Worm (Caenorhabditis elegans) whole organism, L3 larva: ENCODE results near the gene rpc-25.

Source experiments
- R02D3.7 ChIP-seq: fragments of 150-350 bp; optimal IDR thresholded peaks from 2 replicates; lab custom pipeline; 2014; ENCODE audit warnings: missing biosample characterization, missing genetic modification characterization
- ZK546.5 ChIP-seq: sonication (generic microtip); optimal IDR thresholded peaks from 2 replicates; lab custom pipeline; 2017; ENCODE audit warnings: missing biosample characterization, missing genetic modification characterization
- ceh-16 ChIP-seq: sonication (generic microtip); optimal IDR thresholded peaks from 2 replicates; lab custom pipeline; 2017; ENCODE audit warnings: missing biosample characterization, missing genetic modification characterization
- ceh-28 ChIP-seq: fragments of 150-350 bp; optimal IDR thresholded peaks from 2 replicates; lab custom pipeline; 2014; ENCODE audit warnings: missing biosample characterization, missing genetic modification reagents, missing genetic modification characterization
- ceh-82 ChIP-seq: fragments of 150-350 bp; optimal IDR thresholded peaks from 2 replicates; lab custom pipeline; 2014; ENCODE audit warnings: missing biosample characterization, missing genetic modification characterization
- daf-12 ChIP-seq: fragments of 150-350 bp; optimal IDR thresholded peaks from 2 replicates; lab custom pipeline; 2014; ENCODE audit warnings: missing biosample characterization, missing genetic modification reagents, missing genetic modification characterization
- egl-5 ChIP-seq: fragments of 150-350 bp; optimal IDR thresholded peaks from 2 replicates; lab custom pipeline; 2017; ENCODE audit warnings: missing biosample characterization, missing genetic modification reagents, missing genetic modification characterization, inconsistent platforms
- elt-2 ChIP-seq: sonication (generic microtip); optimal IDR thresholded peaks from 2 replicates; lab custom pipeline; 2016; ENCODE audit warnings: missing genetic modification reagents, mild to moderate bottlenecking, missing genetic modification characterization, missing compliant biosample characterization
- elt-3 ChIP-seq, 3 experiments: fragments of 150-350 bp in 1 of 3; sonication (generic microtip) in 2 of 3; optimal IDR thresholded peaks; 2 replicates in 2 of 3; 4 replicates in 1 of 3; lab custom pipeline; 2014 to 2017; ENCODE audit warnings: missing biosample characterization in 3 of 3, missing genetic modification characterization in 3 of 3
- fkh-10 ChIP-seq: sonication (generic microtip); optimal IDR thresholded peaks from 2 replicates; lab custom pipeline; 2017; ENCODE audit warnings: missing biosample characterization, missing genetic modification reagents, missing genetic modification characterization
- fkh-2 ChIP-seq: fragments of 150-350 bp; optimal IDR thresholded peaks from 2 replicates; lab custom pipeline; 2014; ENCODE audit warnings: missing biosample characterization, missing genetic modification reagents, missing genetic modification characterization
- fos-1 ChIP-seq: fragments of 150-350 bp; optimal IDR thresholded peaks from 2 replicates; lab custom pipeline; 2014; ENCODE audit warnings: missing biosample characterization, missing genetic modification characterization
- hmg-11 ChIP-seq: sonication (generic microtip); optimal IDR thresholded peaks from 2 replicates; lab custom pipeline; 2016; ENCODE audit warnings: missing genetic modification characterization, missing compliant biosample characterization
- jun-1 ChIP-seq: fragments of 150-350 bp; optimal IDR thresholded peaks from 2 replicates; lab custom pipeline; 2014; ENCODE audit warnings: missing biosample characterization, missing genetic modification reagents, missing genetic modification characterization
- lin-15B ChIP-seq: fragments of 150-350 bp; optimal IDR thresholded peaks from 2 replicates; lab custom pipeline; 2014; ENCODE audit warnings: missing biosample characterization, missing genetic modification characterization
- lin-39 ChIP-seq: fragments of 150-350 bp; optimal IDR thresholded peaks from 2 replicates; lab custom pipeline; 2018; ENCODE audit warnings: missing biosample characterization, missing genetic modification reagents, missing genetic modification characterization
- lsy-12 ChIP-seq: sonication (generic microtip); optimal IDR thresholded peaks from 2 replicates; lab custom pipeline; 2016; ENCODE audit warnings: mild to moderate bottlenecking, missing genetic modification characterization, missing compliant biosample characterization
- mml-1 ChIP-seq: fragments of 150-350 bp; sonication (generic microtip); optimal IDR thresholded peaks from 3 replicates; lab custom pipeline; 2014; ENCODE audit warnings: missing biosample characterization, missing genetic modification characterization
- nfya-1 ChIP-seq: sonication (generic microtip); optimal IDR thresholded peaks from 2 replicates; lab custom pipeline; 2017; ENCODE audit warnings: missing genetic modification characterization, mild to moderate bottlenecking, missing compliant biosample characterization, antibody characterized with exemption, moderate library complexity; ENCODE audit not compliant: insufficient read depth
- nhr-23 ChIP-seq: fragments of 150-350 bp; optimal IDR thresholded peaks from 2 replicates; lab custom pipeline; 2014; ENCODE audit warnings: missing biosample characterization, missing genetic modification reagents, missing genetic modification characterization
- nhr-237 ChIP-seq: fragments of 150-350 bp; optimal IDR thresholded peaks from 2 replicates; lab custom pipeline; 2014; ENCODE audit warnings: missing biosample characterization, missing genetic modification characterization
- nhr-25 ChIP-seq: sonication (generic microtip); optimal IDR thresholded peaks from 2 replicates; lab custom pipeline; 2017; ENCODE audit warnings: missing biosample characterization, missing genetic modification characterization
- nhr-28 ChIP-seq: fragments of 150-350 bp; optimal IDR thresholded peaks from 2 replicates; lab custom pipeline; 2014; ENCODE audit warnings: missing biosample characterization, missing genetic modification characterization
- nhr-43 ChIP-seq: sonication (generic microtip); optimal IDR thresholded peaks from 2 replicates; lab custom pipeline; 2016; ENCODE audit warnings: mild to moderate bottlenecking, missing genetic modification characterization, missing compliant biosample characterization; ENCODE audit not compliant: poor library complexity, severe bottlenecking
- nhr-67 ChIP-seq: fragments of 150-350 bp; optimal IDR thresholded peaks from 2 replicates; lab custom pipeline; 2014; ENCODE audit warnings: missing biosample characterization, missing genetic modification characterization
- nhr-76 ChIP-seq: fragments of 150-350 bp; sonication (generic microtip); optimal IDR thresholded peaks from 5 replicates; lab custom pipeline; 2014; ENCODE audit warnings: missing biosample characterization, missing genetic modification characterization
- nhr-77 ChIP-seq: fragments of 150-350 bp; optimal IDR thresholded peaks from 2 replicates; lab custom pipeline; 2014; ENCODE audit warnings: missing biosample characterization, missing genetic modification characterization
- pha-4 ChIP-seq: fragments of 150-350 bp; optimal IDR thresholded peaks from 2 replicates; lab custom pipeline; 2014; ENCODE audit warnings: missing biosample characterization, missing genetic modification reagents, missing genetic modification characterization
- pqm-1 ChIP-seq: fragments of 150-350 bp; optimal IDR thresholded peaks from 2 replicates; lab custom pipeline; 2017; ENCODE audit warnings: missing biosample characterization, missing genetic modification characterization, inconsistent platforms
- sea-2 ChIP-seq: fragments of 150-350 bp; sonication (generic microtip); optimal IDR thresholded peaks from 4 replicates; lab custom pipeline; 2014; ENCODE audit warnings: missing biosample characterization, missing genetic modification reagents, missing genetic modification characterization
- snpc-4 ChIP-seq: fragments of 150-350 bp; optimal IDR thresholded peaks from 2 replicates; lab custom pipeline; 2014; ENCODE audit warnings: missing biosample characterization, missing genetic modification characterization
- tbx-2 ChIP-seq: sonication (generic microtip); optimal IDR thresholded peaks from 2 replicates; lab custom pipeline; 2016; ENCODE audit warnings: mild to moderate bottlenecking, missing genetic modification characterization, missing compliant biosample characterization
- unc-39 ChIP-seq: sonication (generic microtip); optimal IDR thresholded peaks from 4 replicates; lab custom pipeline; 2017; ENCODE audit warnings: missing biosample characterization, missing genetic modification characterization
- unc-62 ChIP-seq: fragments of 150-350 bp; sonication (generic microtip); optimal IDR thresholded peaks from 4 replicates; lab custom pipeline; 2014; ENCODE audit warnings: missing biosample characterization, missing genetic modification reagents, missing genetic modification characterization
- zag-1 ChIP-seq: fragments of 150-350 bp; optimal IDR thresholded peaks from 2 replicates; lab custom pipeline; 2014; ENCODE audit warnings: missing biosample characterization, missing genetic modification characterization
- ztf-4 ChIP-seq: fragments of 150-350 bp; optimal IDR thresholded peaks from 2 replicates; lab custom pipeline; 2014; ENCODE audit warnings: missing biosample characterization, missing genetic modification characterization

The rpc-25 gene

DNA sequence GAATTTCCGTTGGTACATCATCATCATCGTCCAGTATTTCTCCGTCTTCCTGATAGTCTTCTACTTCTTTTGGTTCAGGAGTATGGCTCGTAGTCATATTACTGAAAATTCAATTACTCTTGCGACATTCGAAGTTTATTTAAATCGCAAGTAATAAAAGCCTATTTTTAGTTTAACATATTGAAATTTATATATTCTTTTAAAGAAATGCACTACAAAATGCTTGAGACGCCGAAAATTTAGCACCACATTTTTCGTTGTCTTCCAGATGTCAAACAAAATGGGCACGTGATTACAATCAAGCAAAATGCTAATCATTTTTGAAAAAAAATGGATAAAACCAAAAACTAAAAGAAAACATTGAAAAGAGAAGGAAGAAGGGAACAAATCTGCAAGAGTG is 5.6 kb upstream of the rpc-25 start, which contains the start of gene zhit-3:
Gene zhit-3, minus strand, starts transcription at position 101 of the 400 bp plus-strand sequence.
- no peak for TF ChIP-seq lsy-12
- TF ChIP-seq zag-1 (tag; lab: Kevin White, UChicago), result no peak
- no peak for TF ChIP-seq nhr-28 (tag; lab: Kevin White, UChicago)
- TF ChIP-seq ceh-16 (tag; lab: Kevin White, UChicago), result no peak
- no peak for TF ChIP-seq lin-39 (tag; lab: Kevin White, UChicago)
- no peak for TF ChIP-seq jun-1
- TF ChIP-seq nhr-77, result no peak
- TF ChIP-seq R02D3.7, result no peak
- TF ChIP-seq mml-1, result no peak
- TF ChIP-seq nhr-23 (tag; lab: Kevin White, UChicago), result no peak
- TF ChIP-seq nfya-1, result no peak
- no peak for TF ChIP-seq daf-12 (tag; lab: Kevin White, UChicago)
- TF ChIP-seq ZK546.5 (tag; lab: Kevin White, UChicago), result no peak
- TF ChIP-seq tbx-2 (tag; lab: Kevin White, UChicago), result no peak

DNA sequence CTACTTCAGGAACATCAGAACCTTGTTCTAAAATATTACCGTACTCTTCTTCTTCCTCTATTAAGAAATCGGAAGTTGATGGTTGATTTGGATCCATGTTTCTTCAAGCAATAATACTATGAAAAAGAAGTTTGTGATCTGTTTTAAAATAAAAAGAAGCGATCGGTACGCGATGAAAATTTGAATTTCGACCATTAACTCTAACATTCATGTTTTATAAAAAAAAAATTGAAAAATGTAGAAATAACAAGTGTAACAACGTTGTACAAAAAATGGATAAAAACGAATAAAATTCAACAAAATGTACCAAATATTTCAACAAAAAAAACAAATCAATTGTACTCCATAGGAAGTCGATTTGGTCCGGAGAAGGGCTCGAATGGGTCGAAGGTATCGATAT is 3.8 kb upstream of the rpc-25 start, which contains the start of gene tftc-3:
Gene tftc-3, minus strand, starts transcription at position 101 of the 400 bp plus-strand sequence.
- TF ChIP-seq elt-3 (tag; optimal IDR thresholded peaks at IDR 0.05; lab: Kevin White, UChicago), result no peak
- TF ChIP-seq ceh-82 (tag; lab: Kevin White, UChicago), result no peak
- TF ChIP-seq mml-1, result no peak
- TF ChIP-seq nhr-25 (tag; lab: Kevin White, UChicago), result no peak
- no peak for TF ChIP-seq lsy-12
- TF ChIP-seq elt-2 (tag; lab: Kevin White, UChicago), result no peak
- no peak for TF ChIP-seq snpc-4 (tag; lab: Kevin White, UChicago)

DNA sequence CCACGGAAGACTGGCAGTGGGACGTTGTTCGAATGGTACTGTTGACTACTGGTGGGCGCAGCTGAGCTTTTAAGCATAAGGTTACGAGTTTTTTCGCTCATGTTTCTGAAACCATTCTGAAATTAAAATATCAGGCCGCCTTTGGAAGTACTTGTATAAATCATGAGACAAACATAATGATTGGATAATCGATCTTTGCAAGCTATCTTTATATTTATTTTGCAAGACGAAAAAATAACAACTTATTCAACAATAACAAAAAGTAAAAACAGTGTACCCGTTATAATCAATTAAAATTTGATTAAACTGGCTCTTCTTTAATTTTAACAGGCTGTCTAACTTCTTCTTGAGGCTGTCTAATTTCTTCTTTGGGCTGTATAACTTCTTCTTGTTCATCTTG is 919 bp downstream of the rpc-25 start, which contains the start of gene ZK856.16:
Gene ZK856.16, minus strand, starts transcription at position 101 of the 400 bp plus-strand sequence.
- no peak for TF ChIP-seq nhr-67 (tag; lab: Kevin White, UChicago)
- no peak for TF ChIP-seq pqm-1
- TF ChIP-seq, all 47 proteins: peak for 0

DNA sequence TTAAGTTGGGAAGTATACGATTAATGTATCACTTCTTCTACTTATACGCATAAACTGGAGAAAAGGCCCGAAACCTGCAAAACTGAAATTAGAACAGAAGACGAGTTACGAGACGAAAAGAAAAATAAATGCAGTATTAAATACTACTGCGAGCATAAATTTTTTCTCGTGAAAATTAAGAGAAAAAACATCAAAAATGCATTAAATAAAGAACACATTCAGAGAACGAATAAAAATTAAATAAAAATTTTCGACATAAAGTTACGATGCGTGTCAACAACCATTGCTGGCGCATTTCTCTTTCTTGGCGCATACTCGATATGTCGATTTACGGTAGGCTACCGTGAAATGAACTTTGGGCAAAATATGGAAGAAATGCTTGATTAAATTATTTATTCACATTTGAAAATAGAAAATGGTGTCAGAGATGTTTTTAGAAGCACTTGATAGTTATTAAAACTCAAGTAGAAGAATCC is 1.5 kb downstream of the rpc-25 start, which contains the start of the genes ZK856.19 and ZK856.11:
Gene ZK856.19, minus strand, starts transcription at position 51 of the 476 bp plus-strand sequence.
Gene ZK856.11, minus strand, starts transcription at position 76 of the 476 bp plus-strand sequence.
- TF ChIP-seq fkh-2 (tag; lab: Kevin White, UChicago) (no peak), fos-1 (tag; lab: Kevin White, UChicago) (no peak), ztf-4 (tag; lab: Kevin White, UChicago) (no peak), unc-39 (tag; lab: Kevin White, UChicago) (no peak), nhr-23 (tag; lab: Kevin White, UChicago) (peak; percentile 68), nhr-237 (no peak), jun-1 (peak; percentile 39), fkh-10 (GFP tag; lab: Kevin White, UChicago) (peak; percentile 28), elt-3 (tag; optimal IDR thresholded peaks at IDR 0.05; lab: Kevin White, UChicago) (no peak), sea-2 (no peak), pqm-1 (peak; percentile 30), lin-39 (tag; lab: Kevin White, UChicago) (no peak), ceh-28 (peak; percentile 33), lin-15B (tag; lab: Kevin White, UChicago) (peak; percentile 92), nfya-1 (peak; percentile 61), nhr-28 (tag; lab: Kevin White, UChicago) (no peak), nhr-43 (tag; lab: Kevin White, UChicago) (peak; percentile 59), hmg-11 (peak; percentile 28), pha-4 (tag; lab: Kevin White, UChicago) (peak; percentile 88), zag-1 (tag; lab: Kevin White, UChicago) (no peak), egl-5 (no peak), nhr-76 (tag; lab: Kevin White, UChicago) (no peak), snpc-4 (tag; lab: Kevin White, UChicago) (peak; percentile 60), lsy-12 (peak; percentile 68), unc-62 (GFP tag; lab: Kevin White, UChicago) (no peak), nhr-77 (no peak), nhr-25 (tag; lab: Kevin White, UChicago) (no peak), tbx-2 (tag; lab: Kevin White, UChicago) (peak; percentile 29), R02D3.7 (peak; percentile 86), elt-2 (tag; lab: Kevin White, UChicago) (peak; percentile 43), ceh-16 (tag; lab: Kevin White, UChicago) (no peak)
- TF ChIP-seq, all 47 proteins: peak for 15
